Fruit fly (Drosophila melanogaster) whole organism, adult: Measurements from ENCODE around the gene CG32379.
A peak's percentile ranks its signal among the peaks of the same experiment; 100 is the strongest.

Experiments used
- CG11617 ChIP-seq: fragments of 200-800 bp; sonication (Bioruptor generic); optimal IDR thresholded peaks from 2 replicates; lab custom pipeline; 2017; ENCODE audit warnings: mild to moderate bottlenecking, missing biosample characterization, missing genetic modification reagents, missing genetic modification characterization
- CG12768 ChIP-seq: fragments of 200-800 bp; sonication (Bioruptor generic); optimal IDR thresholded peaks from 2 replicates; lab custom pipeline; 2017; ENCODE audit warnings: missing biosample characterization, missing genetic modification characterization, mild to moderate bottlenecking, moderate library complexity, missing genetic modification reagents
- CG14711 ChIP-seq: fragments of 200-800 bp; sonication (Bioruptor generic); optimal IDR thresholded peaks from 2 replicates; lab custom pipeline; 2018; ENCODE audit warnings: missing biosample characterization, mild to moderate bottlenecking, missing genetic modification characterization, moderate library complexity
- CG1620 ChIP-seq: fragments of 200-800 bp; sonication (Bioruptor generic); optimal IDR thresholded peaks from 2 replicates; lab custom pipeline; 2016; ENCODE audit warnings: missing biosample characterization, missing genetic modification characterization
- CG33017 ChIP-seq: fragments of 200-800 bp; sonication (Bioruptor generic); optimal IDR thresholded peaks from 2 replicates; lab custom pipeline; 2018; ENCODE audit warnings: missing biosample characterization, mild to moderate bottlenecking, missing genetic modification characterization, moderate library complexity
- CG5204 ChIP-seq: fragments of 200-800 bp; sonication (Bioruptor generic); optimal IDR thresholded peaks from 2 replicates; lab custom pipeline; 2016; ENCODE audit warnings: missing biosample characterization, missing genetic modification characterization
- CG7045 ChIP-seq: fragments of 200-800 bp; sonication (Bioruptor generic); optimal IDR thresholded peaks from 2 replicates; lab custom pipeline; 2017; ENCODE audit warnings: missing biosample characterization, mild to moderate bottlenecking, missing genetic modification characterization
- CG7101 ChIP-seq: fragments of 200-800 bp; sonication (Bioruptor generic); optimal IDR thresholded peaks from 2 replicates; lab custom pipeline; 2018; ENCODE audit warnings: missing biosample characterization, mild to moderate bottlenecking, missing genetic modification characterization, moderate library complexity
- Clk ChIP-seq: fragments of 200-800 bp; sonication (Bioruptor generic); optimal IDR thresholded peaks from 2 replicates; lab custom pipeline; 2017; ENCODE audit warnings: missing biosample characterization, missing genetic modification characterization
- Crg-1 ChIP-seq: fragments of 200-800 bp; sonication (Bioruptor generic); optimal IDR thresholded peaks from 2 replicates; lab custom pipeline; 2016; ENCODE audit warnings: missing biosample characterization, missing genetic modification characterization
- Hr96 ChIP-seq: fragments of 200-800 bp; sonication (Bioruptor generic); optimal IDR thresholded peaks from 2 replicates; lab custom pipeline; 2016; ENCODE audit warnings: missing biosample characterization, missing genetic modification characterization
- Mnt ChIP-seq: fragments of 200-800 bp; sonication (Bioruptor generic); optimal IDR thresholded peaks from 2 replicates; lab custom pipeline; 2016; ENCODE audit warnings: missing biosample characterization, mild to moderate bottlenecking, missing genetic modification characterization
- bab1 ChIP-seq: fragments of 200-800 bp; sonication (Bioruptor generic); optimal IDR thresholded peaks from 3 replicates; lab custom pipeline; 2019; ENCODE audit warnings: missing biosample characterization, mild to moderate bottlenecking, missing genetic modification characterization, moderate library complexity
- cic ChIP-seq: fragments of 200-800 bp; sonication (Bioruptor generic); optimal IDR thresholded peaks from 2 replicates; lab custom pipeline; 2017; ENCODE audit warnings: missing biosample characterization, mild to moderate bottlenecking, missing genetic modification characterization, moderate library complexity
- cnc ChIP-seq, 2 experiments: fragments of >200 bp; optimal IDR thresholded peaks; 2 replicates each; lab custom pipeline; 2017
- kay ChIP-seq: fragments of 200-800 bp; sonication (Bioruptor generic); peaks from one replicate; lab custom pipeline; 2016; ENCODE audit warnings: missing biosample characterization, missing genetic modification characterization, borderline replicate concordance
- ovo ChIP-seq: fragments of 200-800 bp; sonication (Bioruptor generic); optimal IDR thresholded peaks from 2 replicates; lab custom pipeline; 2016; ENCODE audit warnings: missing biosample characterization, missing genetic modification characterization
- pad ChIP-seq: fragments of 200-800 bp; sonication (Bioruptor generic); optimal IDR thresholded peaks from 3 replicates; lab custom pipeline; 2017; ENCODE audit warnings: missing biosample characterization, missing genetic modification characterization, mild to moderate bottlenecking, moderate library complexity, missing genetic modification reagents
- tj ChIP-seq: fragments of 200-800 bp; sonication (Bioruptor generic); optimal IDR thresholded peaks from 3 replicates; lab custom pipeline; 2017; ENCODE audit warnings: missing biosample characterization, mild to moderate bottlenecking, missing genetic modification characterization, moderate library complexity
- toe ChIP-seq: fragments of 200-800 bp; sonication (Bioruptor generic); optimal IDR thresholded peaks from 2 replicates; lab custom pipeline; 2016; ENCODE audit warnings: missing biosample characterization, missing genetic modification characterization

The CG32379 gene

DNA sequence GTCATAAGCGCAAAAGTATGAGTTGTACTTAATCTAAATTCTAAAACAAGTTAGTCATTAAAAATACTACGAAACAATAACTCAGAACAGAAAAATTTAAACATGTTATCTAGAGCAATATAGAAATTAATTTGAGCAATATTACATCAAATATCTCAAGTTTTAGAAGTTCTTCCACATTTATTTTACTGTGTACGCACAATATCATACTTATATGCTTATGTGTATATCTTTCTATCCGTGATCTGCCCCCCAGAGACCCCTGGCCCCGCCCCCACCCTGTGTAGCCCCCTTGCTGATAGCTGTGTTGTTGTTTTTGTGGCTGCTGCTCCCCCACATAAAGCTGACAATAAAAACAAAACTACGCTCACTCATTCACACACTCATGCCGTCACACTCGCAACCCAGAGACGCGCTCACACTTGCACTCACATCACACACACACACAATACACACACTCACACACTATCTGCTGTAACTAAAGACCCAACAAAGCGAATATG lies 37.2 kb downstream of the CG32379 start:
- TF ChIP-seq CG14711 (tag; lab: Kevin White, UChicago) (no peak), tj (peak; percentile 46), cic (GFP tag; lab: Kevin White, UChicago) (peak; percentile 71)

DNA sequence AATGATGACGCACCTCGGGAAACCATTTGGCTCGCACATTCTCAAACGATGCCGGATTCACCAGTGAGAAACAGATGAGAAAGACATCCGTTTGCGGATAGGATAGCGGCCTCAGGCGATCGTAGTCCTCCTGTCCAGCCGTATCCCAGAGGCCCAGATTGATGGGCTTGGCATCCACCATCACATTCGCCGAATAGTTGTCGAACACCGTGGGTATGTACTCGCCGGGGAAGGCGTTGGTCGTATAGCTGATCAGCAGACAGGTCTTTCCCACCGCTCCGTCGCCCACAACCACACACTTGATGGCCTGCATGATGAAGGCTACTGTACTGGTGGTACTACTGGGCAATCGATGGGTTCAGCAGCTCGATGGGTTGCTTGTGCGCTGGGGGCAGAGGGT lies 38.0 kb downstream of the CG32379 start:
- TF ChIP-seq CG14711 (tag; lab: Kevin White, UChicago), result no peak
- TF ChIP-seq CG5204, result no peak
- no peak for TF ChIP-seq Clk
- TF ChIP-seq pad (GFP tag; lab: Kevin White, UChicago), result no peak
- no peak for TF ChIP-seq toe
- TF ChIP-seq ovo (GFP tag; lab: Kevin White, UChicago), result no peak
- no peak for TF ChIP-seq kay (GFP tag; lab: Kevin White, UChicago)
- TF ChIP-seq CG12768 (GFP tag; lab: Kevin White, UChicago), result no peak
- TF ChIP-seq CG7045 (GFP tag; lab: Kevin White, UChicago), result no peak
- TF ChIP-seq CG33017 (tag; lab: Kevin White, UChicago), result no peak
- TF ChIP-seq Hr96 (GFP tag; lab: Kevin White, UChicago), result no peak
- no peak for TF ChIP-seq cic (GFP tag; lab: Kevin White, UChicago)
- no peak for TF ChIP-seq cnc (optimal IDR thresholded peaks at IDR 0.05; lab: Kevin White, UChicago)
- TF ChIP-seq CG7101 (tag; lab: Kevin White, UChicago), result no peak
- TF ChIP-seq tj, result no peak
- TF ChIP-seq CG11617, result no peak
- no peak for TF ChIP-seq Mnt
- TF ChIP-seq Crg-1 (GFP tag; lab: Kevin White, UChicago), result no peak

DNA sequence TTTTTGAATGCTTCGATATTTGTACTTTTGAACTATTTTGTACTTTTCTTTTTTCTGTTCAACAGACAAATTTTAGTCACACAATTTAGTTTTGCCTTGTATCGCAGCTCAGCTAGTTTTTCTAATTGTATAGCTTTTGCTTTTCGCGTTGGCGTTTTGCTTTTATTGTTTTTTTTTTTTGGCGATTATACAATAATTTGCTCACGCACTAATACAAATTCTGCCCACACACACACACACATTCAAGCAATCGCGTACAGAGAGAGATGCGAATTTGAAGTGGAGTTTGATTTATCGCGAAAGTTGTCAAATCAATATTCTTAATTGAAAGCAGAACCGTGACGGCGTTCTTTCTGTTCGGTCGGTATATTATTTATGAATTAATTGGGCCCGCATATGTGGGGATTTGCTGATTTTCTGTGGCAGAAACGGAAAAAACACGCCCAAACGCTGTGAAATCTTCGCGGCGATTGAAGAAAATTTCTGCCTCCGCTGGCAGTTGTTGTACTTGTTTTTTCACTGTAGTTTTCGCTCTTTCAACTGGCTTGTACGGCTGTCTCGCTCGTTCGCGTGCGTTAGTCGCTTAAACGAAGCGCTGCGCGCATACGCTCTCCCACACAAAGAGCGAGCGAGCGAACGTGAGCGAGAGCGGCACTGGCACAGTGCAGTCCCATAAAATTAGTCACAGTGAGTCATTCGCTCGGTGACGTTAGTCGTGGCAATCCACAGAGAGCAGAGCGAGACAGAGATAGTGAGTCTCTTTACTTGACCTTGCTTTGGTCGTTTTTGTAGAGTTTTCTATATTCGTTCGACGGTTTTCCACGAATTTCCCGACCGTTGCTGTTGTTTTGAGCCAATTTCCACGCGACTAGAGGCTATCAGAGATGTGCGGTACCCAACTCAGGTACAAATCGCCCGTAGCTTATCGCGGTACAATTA lies 38.8 kb downstream of the CG32379 start, which contains the start of gene Rac2:
Gene Rac2 (minus strand): TSS at position 476 of the 939 bp plus-strand sequence.
- peak; percentile 48 for TF ChIP-seq Hr96 (GFP tag; lab: Kevin White, UChicago)
- TF ChIP-seq CG12768 (GFP tag; lab: Kevin White, UChicago), result peak; percentile 4
- peak; percentile 41 for TF ChIP-seq CG7101 (tag; lab: Kevin White, UChicago)
- no peak for TF ChIP-seq CG33017 (tag; lab: Kevin White, UChicago)
- peak; percentile 100 for TF ChIP-seq kay (GFP tag; lab: Kevin White, UChicago)
- TF ChIP-seq cic (GFP tag; lab: Kevin White, UChicago), result peak; percentile 65
- TF ChIP-seq cnc (optimal IDR thresholded peaks at IDR 0.05; lab: Kevin White, UChicago), result no peak
- TF ChIP-seq CG5204, result no peak
- peak; percentile 11 for TF ChIP-seq Clk
- peak; percentile 34 for TF ChIP-seq CG11617
- peak; percentile 17 for TF ChIP-seq toe
- TF ChIP-seq pad (GFP tag; lab: Kevin White, UChicago), result peak; percentile 29
- no peak for TF ChIP-seq ovo (GFP tag; lab: Kevin White, UChicago)
- peak; percentile 46 for TF ChIP-seq Mnt
- peak; percentile 46 for TF ChIP-seq bab1
- no peak for TF ChIP-seq CG1620 (GFP tag; lab: Kevin White, UChicago)
- peak; percentile 19 for TF ChIP-seq CG14711 (tag; lab: Kevin White, UChicago)
- TF ChIP-seq Crg-1 (GFP tag; lab: Kevin White, UChicago), result no peak
- TF ChIP-seq tj, result peak; percentile 75
- no peak for TF ChIP-seq CG7045 (GFP tag; lab: Kevin White, UChicago)

DNA sequence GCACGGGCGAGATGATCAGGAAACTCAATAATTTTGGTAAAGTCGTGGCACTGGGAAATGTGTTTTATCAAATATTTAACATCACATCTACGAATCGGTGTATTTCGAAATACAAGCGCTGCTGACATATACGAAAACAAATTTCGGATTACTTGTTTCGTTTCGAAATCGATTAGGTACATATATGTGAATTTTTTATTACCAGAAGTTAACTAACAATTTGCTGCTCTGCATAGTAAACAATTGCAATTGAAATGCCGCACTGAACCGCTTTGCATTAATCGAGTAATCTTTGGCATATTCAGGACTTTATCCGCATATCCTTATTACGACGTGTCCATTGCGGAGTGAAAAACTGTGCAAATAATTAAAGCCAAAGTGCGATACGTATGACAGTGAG lies 41.2 kb downstream of the CG32379 start, which contains the start of gene CG14835:
Gene CG14835 (minus strand): TSS at position 101 of the 400 bp plus-strand sequence.
- TF ChIP-seq kay (GFP tag; lab: Kevin White, UChicago) (no peak), cnc (optimal IDR thresholded peaks at IDR 0.05; lab: Kevin White, UChicago) (no peak), ovo (GFP tag; lab: Kevin White, UChicago) (no peak), CG33017 (tag; lab: Kevin White, UChicago) (no peak), CG7045 (GFP tag; lab: Kevin White, UChicago) (no peak), Mnt (no peak), Hr96 (GFP tag; lab: Kevin White, UChicago) (no peak), CG11617 (no peak), CG14711 (tag; lab: Kevin White, UChicago) (no peak), cic (GFP tag; lab: Kevin White, UChicago) (no peak)

DNA sequence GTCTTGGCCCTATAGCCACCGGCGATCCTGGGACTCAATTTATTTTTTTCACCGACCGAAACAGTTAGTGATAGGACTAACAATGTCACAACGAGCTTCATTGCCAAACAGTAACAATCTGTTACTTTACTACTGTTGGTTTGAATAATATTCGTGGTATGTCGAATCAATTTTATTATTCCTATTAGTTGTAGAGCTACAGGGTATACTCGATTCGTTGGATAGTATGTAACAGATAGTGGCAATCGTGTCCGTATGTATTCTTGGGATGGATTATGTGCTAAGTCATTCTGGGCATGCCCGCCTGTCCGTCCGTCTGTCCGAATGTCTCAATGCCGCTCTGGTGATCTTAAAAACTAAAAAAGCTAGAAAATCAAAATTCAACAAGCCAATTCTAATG lies 43.1 kb downstream of the CG32379 start, which contains the start of gene sphinx1:
Gene sphinx1 (minus strand): TSS at position 101 of the 400 bp plus-strand sequence.
- no peak for TF ChIP-seq tj
- TF ChIP-seq CG33017 (tag; lab: Kevin White, UChicago), result no peak
- no peak for TF ChIP-seq CG11617
- TF ChIP-seq Crg-1 (GFP tag; lab: Kevin White, UChicago), result no peak
- no peak for TF ChIP-seq kay (GFP tag; lab: Kevin White, UChicago)
- TF ChIP-seq cnc (optimal IDR thresholded peaks at IDR 0.05; lab: Kevin White, UChicago), result no peak
- TF ChIP-seq pad (GFP tag; lab: Kevin White, UChicago), result no peak
- TF ChIP-seq Hr96 (GFP tag; lab: Kevin White, UChicago), result no peak
- no peak for TF ChIP-seq cic (GFP tag; lab: Kevin White, UChicago)
- TF ChIP-seq CG5204, result no peak
- no peak for TF ChIP-seq CG7045 (GFP tag; lab: Kevin White, UChicago)
- TF ChIP-seq CG7101 (tag; lab: Kevin White, UChicago), result no peak
- TF ChIP-seq CG1620 (GFP tag; lab: Kevin White, UChicago), result no peak
- TF ChIP-seq toe, result no peak
- TF ChIP-seq CG14711 (tag; lab: Kevin White, UChicago), result no peak
